Worm (Caenorhabditis elegans) whole organism, L4 larva: ENCODE results near the gene F10D7.10.

Source experiments
- mdt-29 ChIP-seq: fragments of 200-800 bp; sonication (Bioruptor generic); IDR thresholded peaks from 2 replicates; pipeline ENCODE4 v1.3.6; 2022; ENCODE audit warnings: missing genetic modification reagents, missing genetic modification characterization, missing compliant biosample characterization
- vab-7 ChIP-seq: fragments of 200-800 bp; sonication (Bioruptor generic); IDR thresholded peaks from 2 replicates; pipeline ENCODE4 v1.3.6; 2022; ENCODE audit warnings: missing genetic modification reagents, missing genetic modification characterization, missing compliant biosample characterization

ce11 chrX:17381975-17382374, 2.4 kb upstream of the F10D7.10 start, which contains the start of gene F10D7.4:
- TF ChIP-seq mdt-29 (GFP tag; lab: Robert Waterston, UW) (no peak), vab-7 (GFP tag; lab: Robert Waterston, UW) (no peak)
